Worm (Caenorhabditis elegans) whole organism, early embryonic: ENCODE data around the gene rde-1.

Experiments
- B0310.2 ChIP-seq: sonication (generic microtip); optimal IDR thresholded peaks from 2 replicates; lab custom pipeline; 2016; ENCODE audit warnings: mild to moderate bottlenecking, missing genetic modification characterization, missing compliant biosample characterization
- F13C5.2 ChIP-seq: sonication (generic microtip); optimal IDR thresholded peaks from 2 replicates; lab custom pipeline; 2017; ENCODE audit warnings: mild to moderate bottlenecking, missing genetic modification characterization, inconsistent platforms, missing compliant biosample characterization
- aly-1 ChIP-seq: sonication (generic microtip); optimal IDR thresholded peaks from 2 replicates; lab custom pipeline; 2016; ENCODE audit warnings: missing genetic modification characterization, missing compliant biosample characterization
- ama-1 ChIP-seq: fragments of 150-350 bp; optimal IDR thresholded peaks from 2 replicates; lab custom pipeline; 2014
- ceh-13 ChIP-seq: fragments of 200-800 bp; sonication (Bioruptor generic); optimal IDR thresholded peaks from 2 replicates; lab custom pipeline; 2018; ENCODE audit warnings: mild to moderate bottlenecking, missing genetic modification characterization, missing compliant biosample characterization
- ceh-36 ChIP-seq: sonication (generic microtip); optimal IDR thresholded peaks from 2 replicates; lab custom pipeline; 2016; ENCODE audit warnings: missing genetic modification characterization, inconsistent platforms, missing compliant biosample characterization
- ets-7 ChIP-seq: sonication (generic microtip); optimal IDR thresholded peaks from 2 replicates; lab custom pipeline; 2016; ENCODE audit warnings: missing genotype, missing genetic modification characterization, missing compliant biosample characterization
- flt-1 ChIP-seq: fragments of 200-800 bp; sonication (Bioruptor generic); IDR thresholded peaks from 2 replicates; pipeline ENCODE4 v1.3.6; 2022; ENCODE audit warnings: missing genetic modification characterization, missing compliant biosample characterization
- hmbx-1 ChIP-seq: sonication (generic microtip); optimal IDR thresholded peaks from 2 replicates; lab custom pipeline; 2016; ENCODE audit warnings: mild to moderate bottlenecking, missing genetic modification characterization, missing compliant biosample characterization
- hmg-4 ChIP-seq: fragments of 200-800 bp; sonication (Bioruptor generic); optimal IDR thresholded peaks from 2 replicates; lab custom pipeline; 2018; ENCODE audit warnings: mild to moderate bottlenecking, missing genetic modification characterization, missing compliant biosample characterization
- hnd-1 ChIP-seq: sonication (generic microtip); optimal IDR thresholded peaks from 2 replicates; lab custom pipeline; 2016; ENCODE audit warnings: missing genetic modification characterization, missing compliant biosample characterization
- pes-1 ChIP-seq: fragments of 200-800 bp; sonication (Bioruptor generic); IDR thresholded peaks from 2 replicates; pipeline ENCODE4 v1.3.6; 2022; ENCODE audit warnings: missing genetic modification reagents, missing genetic modification characterization, missing compliant biosample characterization
- scrt-1 ChIP-seq: fragments of 200-800 bp; sonication (Bioruptor generic); IDR thresholded peaks from 2 replicates; pipeline ENCODE4 v1.3.6; 2022; ENCODE audit warnings: missing genetic modification characterization, missing compliant biosample characterization
- sea-1 ChIP-seq: fragments of 200-800 bp; sonication (Bioruptor generic); conservative IDR thresholded peaks from 2 replicates; pipeline ENCODE4 v1.3.6; 2022; ENCODE audit warnings: missing genetic modification characterization, missing compliant biosample characterization
- tbx-11 ChIP-seq: fragments of 200-800 bp; sonication (Bioruptor generic); IDR thresholded peaks from 2 replicates; pipeline ENCODE4 v1.3.6; 2022; ENCODE audit warnings: missing genetic modification characterization, missing compliant biosample characterization
- tbx-37 ChIP-seq: fragments of 200-800 bp; sonication (Bioruptor generic); conservative IDR thresholded peaks from 2 replicates; pipeline ENCODE4 v1.3.6; 2022; ENCODE audit warnings: missing genetic modification reagents, missing genetic modification characterization, missing compliant biosample characterization
- tra-4 ChIP-seq: sonication (generic microtip); optimal IDR thresholded peaks from 2 replicates; lab custom pipeline; 2017; ENCODE audit warnings: missing genetic modification characterization, missing compliant biosample characterization

Gene rde-1

DNA sequence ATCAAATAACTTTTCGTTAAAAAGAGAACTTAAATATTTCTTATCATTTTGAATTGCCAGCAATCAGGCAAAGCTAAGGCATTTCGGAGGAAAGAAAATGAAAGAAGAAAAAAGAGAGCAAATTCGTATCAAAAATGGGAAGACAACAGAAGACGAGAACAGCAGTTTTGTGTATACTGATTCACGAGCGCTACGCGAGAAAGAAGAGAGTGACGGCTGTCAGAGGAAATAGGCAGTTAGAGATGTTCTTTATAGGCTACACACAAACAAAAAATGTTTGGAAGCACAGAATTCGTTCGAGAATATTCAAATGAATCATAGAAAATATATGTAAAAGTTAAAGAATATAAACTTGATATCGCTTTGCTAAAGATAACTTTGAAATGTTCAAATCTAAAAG, 6.6 kb downstream of the rde-1 start:
- TF ChIP-seq ceh-13 (GFP tag; lab: Kevin White, UChicago) (no peak), F13C5.2 (tag; lab: Kevin White, UChicago) (no peak), aly-1 (tag; lab: Kevin White, UChicago) (no peak), hmbx-1 (no peak), hmg-4 (GFP tag; lab: Kevin White, UChicago) (no peak), ama-1 (lab: Kevin White, UChicago) (no peak), ets-7 (tag; lab: Kevin White, UChicago) (no peak), ceh-36 (no peak), tbx-11 (GFP tag; lab: Robert Waterston, UW) (no peak), tbx-37 (no peak), tra-4 (tag; lab: Kevin White, UChicago) (no peak), B0310.2 (tag; lab: Kevin White, UChicago) (no peak)

- TF ChIP-seq tbx-11 (GFP tag; lab: Robert Waterston, UW) (no peak), hmbx-1 (no peak), hnd-1 (tag; lab: Kevin White, UChicago) (no peak), hmg-4 (GFP tag; lab: Kevin White, UChicago) (no peak), F13C5.2 (tag; lab: Kevin White, UChicago) (no peak), sea-1 (GFP tag; lab: Robert Waterston, UW) (no peak), tra-4 (tag; lab: Kevin White, UChicago) (no peak)
These were observed 7.9 kb downstream of the rde-1 start for ce11 chrV:9983529-9983928.

- TF ChIP-seq ceh-36 (no peak), scrt-1 (GFP tag; lab: Robert Waterston, UW) (no peak)
These were observed 8.9 kb downstream of the rde-1 start, which contains the start of gene C27H6.9 for ce11 chrV:9982568-9982967. Gene C27H6.9, plus strand, starts transcription at chrV:9982868.

- peak; percentile 39 for TF ChIP-seq ceh-36
- TF ChIP-seq F13C5.2 (tag; lab: Kevin White, UChicago) = peak; percentile 21
- TF ChIP-seq tbx-37 = peak; percentile 31; the same call in 1 of the 2 replicates
- TF ChIP-seq sea-1 (GFP tag; lab: Robert Waterston, UW) = 0 out of 2 replicates have a peak, but pooled peaks have one; percentile 46
These were observed 10.5 kb downstream of the rde-1 start, which contains the start of the genes ruvb-1 and tofu-1 for ce11 chrV:9980731-9981483. Gene ruvb-1, minus strand, starts transcription at chrV:9980802. Gene tofu-1, plus strand, starts transcription at chrV:9981147.

DNA sequence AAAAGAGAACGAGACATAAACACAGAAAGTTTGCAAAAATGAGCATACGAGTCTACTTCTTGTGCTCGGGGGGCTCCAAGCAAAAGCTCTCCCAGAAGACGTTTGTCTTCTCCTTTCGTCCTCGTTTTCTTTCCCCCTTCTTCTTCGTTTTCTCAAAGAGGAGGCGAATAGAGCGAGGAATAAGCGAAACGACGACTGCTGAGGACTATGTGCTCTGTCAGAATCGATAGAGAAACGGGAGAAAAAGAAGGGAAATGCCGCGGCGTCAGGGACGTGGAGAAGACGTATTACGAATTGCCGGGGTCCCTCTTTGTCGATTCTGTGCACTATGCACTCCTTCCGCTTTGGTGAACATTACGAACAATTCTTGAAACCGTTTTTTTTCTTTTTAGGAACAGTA, 13.0 kb downstream of the rde-1 start:
- peak; percentile 22 for TF ChIP-seq hmg-4 (GFP tag; lab: Kevin White, UChicago)
- TF ChIP-seq B0310.2 (tag; lab: Kevin White, UChicago) = no peak

DNA sequence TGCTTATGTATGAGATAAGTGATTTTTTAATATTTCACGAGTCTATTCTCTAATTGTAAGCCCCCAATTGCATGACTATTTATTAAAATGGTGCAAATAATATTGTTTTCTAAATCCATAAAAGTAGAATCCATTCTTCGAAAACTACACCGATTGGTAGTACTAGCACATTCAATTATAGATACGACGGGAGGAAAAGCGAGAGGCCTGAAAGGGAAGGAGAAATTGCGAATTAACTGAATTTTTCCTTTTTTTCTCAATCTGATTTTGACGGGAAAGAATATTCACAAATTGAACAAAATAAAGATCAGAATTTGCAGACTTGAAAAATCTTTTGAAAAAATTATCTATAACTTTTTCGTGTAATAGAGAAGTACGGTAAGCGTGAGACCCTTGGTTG, 14.2 kb downstream of the rde-1 start:
- TF ChIP-seq F13C5.2 (tag; lab: Kevin White, UChicago) (no peak), ama-1 (lab: Kevin White, UChicago) (no peak), aly-1 (tag; lab: Kevin White, UChicago) (no peak), tbx-11 (GFP tag; lab: Robert Waterston, UW) (no peak), ets-7 (tag; lab: Kevin White, UChicago) (no peak), ceh-36 (no peak), hmbx-1 (no peak), pes-1 (GFP tag; lab: Robert Waterston, UW) (no peak), ceh-13 (GFP tag; lab: Kevin White, UChicago) (no peak), scrt-1 (GFP tag; lab: Robert Waterston, UW) (no peak), sea-1 (GFP tag; lab: Robert Waterston, UW) (no peak), tra-4 (tag; lab: Kevin White, UChicago) (no peak), flt-1 (GFP tag; lab: Robert Waterston, UW) (no peak), hmg-4 (GFP tag; lab: Kevin White, UChicago) (no peak), B0310.2 (tag; lab: Kevin White, UChicago) (no peak), hnd-1 (tag; lab: Kevin White, UChicago) (no peak), tbx-37 (no peak)

- TF ChIP-seq hmg-4 (GFP tag; lab: Kevin White, UChicago) = no peak
- no peak for TF ChIP-seq flt-1 (GFP tag; lab: Robert Waterston, UW)
- no peak for TF ChIP-seq tbx-37
- no peak for TF ChIP-seq ets-7 (tag; lab: Kevin White, UChicago)
- TF ChIP-seq ama-1 (lab: Kevin White, UChicago) = no peak
- no peak for TF ChIP-seq F13C5.2 (tag; lab: Kevin White, UChicago)
- no peak for TF ChIP-seq scrt-1 (GFP tag; lab: Robert Waterston, UW)
- TF ChIP-seq aly-1 (tag; lab: Kevin White, UChicago) = no peak
- no peak for TF ChIP-seq ceh-36
- no peak for TF ChIP-seq tbx-11 (GFP tag; lab: Robert Waterston, UW)
- no peak for TF ChIP-seq tra-4 (tag; lab: Kevin White, UChicago)
- no peak for TF ChIP-seq hnd-1 (tag; lab: Kevin White, UChicago)
- no peak for TF ChIP-seq sea-1 (GFP tag; lab: Robert Waterston, UW)
- no peak for TF ChIP-seq hmbx-1
These were observed 15.3 kb downstream of the rde-1 start, which contains the start of gene unc-41 for ce11 chrV:9976138-9976537. Gene unc-41, minus strand, starts transcription at chrV:9976238.

DNA sequence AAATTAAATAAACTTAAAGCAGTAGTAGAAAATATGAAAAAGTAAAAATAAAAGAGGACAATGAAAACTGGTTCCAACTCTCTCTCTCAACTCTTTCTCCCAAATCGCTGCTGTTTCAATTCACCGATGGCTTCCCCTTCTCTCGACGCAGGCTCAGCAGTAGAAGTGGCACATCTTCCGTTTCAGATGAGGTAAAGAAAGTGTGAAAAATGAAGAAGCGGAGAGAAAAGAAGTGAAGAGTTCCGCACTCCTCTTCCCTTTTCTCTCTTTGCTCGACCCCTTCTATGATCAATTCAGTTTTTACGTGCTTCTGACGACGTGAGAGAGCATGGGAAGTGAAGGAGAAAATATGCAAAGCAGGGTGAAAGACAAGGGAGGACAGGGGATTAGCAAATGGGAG, 17.2 kb downstream of the rde-1 start:
- TF ChIP-seq ama-1 (lab: Kevin White, UChicago) = no peak
